Fruit fly (Drosophila melanogaster) whole organism, embryonic: ENCODE results near the gene CG42487.

Experiments
- Ada2b ChIP-seq: fragments of 200-800 bp; sonication (Bioruptor generic); IDR thresholded peaks from 2 replicates; pipeline ENCODE4 v1.3.6; 2022; ENCODE audit warnings: missing biosample characterization, missing genetic modification characterization
- Blimp-1 ChIP-seq: fragments of 200-800 bp; sonication (Bioruptor generic); optimal IDR thresholded peaks from 3 replicates; lab custom pipeline; 2018; ENCODE audit warnings: missing biosample characterization, missing genetic modification characterization, mild to moderate bottlenecking, moderate library complexity, missing genetic modification reagents
- CG10462 ChIP-seq: fragments of 200-800 bp; sonication (Bioruptor generic); optimal IDR thresholded peaks from 2 replicates; lab custom pipeline; 2016; ENCODE audit warnings: missing biosample characterization, missing genetic modification characterization
- CG10543 ChIP-seq: fragments of 200-800 bp; sonication (Bioruptor generic); optimal IDR thresholded peaks from 3 replicates; lab custom pipeline; 2017; ENCODE audit warnings: missing biosample characterization, mild to moderate bottlenecking, missing genetic modification characterization, moderate library complexity
- CG10959 ChIP-seq: fragments of 200-800 bp; sonication (Bioruptor generic); IDR thresholded peaks from 2 replicates; pipeline ENCODE4 v1.3.6; 2022; ENCODE audit warnings: missing biosample characterization, missing genetic modification characterization
- CG11247 ChIP-seq: fragments of 200-800 bp; sonication (Bioruptor generic); IDR thresholded peaks from 2 replicates; pipeline ENCODE4 v1.3.6; 2022; ENCODE audit warnings: missing biosample characterization, missing genetic modification characterization
- CG12299 ChIP-seq: fragments of 200-800 bp; sonication (Bioruptor generic); optimal IDR thresholded peaks from 2 replicates; lab custom pipeline; 2018; ENCODE audit warnings: missing biosample characterization, mild to moderate bottlenecking, missing genetic modification characterization
- CG1233 ChIP-seq: fragments of 200-800 bp; sonication (Bioruptor generic); optimal IDR thresholded peaks from 4 replicates; lab custom pipeline; 2018; ENCODE audit warnings: missing biosample characterization, mild to moderate bottlenecking, missing genetic modification characterization
- CG13296 ChIP-seq: fragments of 200-800 bp; sonication (Bioruptor generic); optimal IDR thresholded peaks from 3 replicates; lab custom pipeline; 2018; ENCODE audit warnings: missing biosample characterization, mild to moderate bottlenecking, missing genetic modification characterization
- CG13424 ChIP-seq: fragments of 200-800 bp; sonication (Bioruptor generic); optimal IDR thresholded peaks from 2 replicates; lab custom pipeline; 2019; ENCODE audit warnings: missing biosample characterization, mild to moderate bottlenecking, missing genetic modification characterization, moderate library complexity
- CG13624 ChIP-seq: fragments of 200-800 bp; sonication (Bioruptor generic); optimal IDR thresholded peaks from 2 replicates; lab custom pipeline; 2016; ENCODE audit warnings: missing biosample characterization, missing genetic modification characterization
- CG14667 ChIP-seq: fragments of 200-800 bp; sonication (Bioruptor generic); IDR thresholded peaks from 2 replicates; pipeline ENCODE4 v1.3.6; 2022; ENCODE audit warnings: missing biosample characterization, missing genetic modification characterization
- CG15073 ChIP-seq: fragments of 200-800 bp; sonication (Bioruptor generic); optimal IDR thresholded peaks from 2 replicates; lab custom pipeline; 2016; ENCODE audit warnings: missing biosample characterization, missing genetic modification characterization
- CG17359 ChIP-seq: fragments of 200-800 bp; sonication (Bioruptor generic); optimal IDR thresholded peaks from 3 replicates; lab custom pipeline; 2018; ENCODE audit warnings: missing biosample characterization, mild to moderate bottlenecking, missing genetic modification characterization, moderate library complexity
- CG17912 ChIP-seq: fragments of 200-800 bp; sonication (Bioruptor generic); optimal IDR thresholded peaks from 2 replicates; lab custom pipeline; 2018; ENCODE audit warnings: missing biosample characterization, mild to moderate bottlenecking, missing genetic modification characterization
- CG18619 ChIP-seq: fragments of 200-800 bp; sonication (Bioruptor generic); optimal IDR thresholded peaks from 3 replicates; lab custom pipeline; 2017; ENCODE audit warnings: missing biosample characterization, mild to moderate bottlenecking, missing genetic modification characterization
- CG2202 ChIP-seq: fragments of 200-800 bp; sonication (Bioruptor generic); optimal IDR thresholded peaks from 2 replicates; lab custom pipeline; 2018; ENCODE audit warnings: missing biosample characterization, mild to moderate bottlenecking, missing genetic modification characterization
- CG2678 ChIP-seq: fragments of 200-800 bp; sonication (Bioruptor generic); optimal IDR thresholded peaks from 3 replicates; lab custom pipeline; 2019; ENCODE audit warnings: missing biosample characterization, mild to moderate bottlenecking, missing genetic modification characterization, moderate library complexity
- CG31388 ChIP-seq: fragments of 200-800 bp; sonication (Bioruptor generic); optimal IDR thresholded peaks from 2 replicates; lab custom pipeline; 2016; ENCODE audit warnings: missing biosample characterization, missing genetic modification characterization
- CG34422 ChIP-seq: fragments of 200-800 bp; sonication (Bioruptor generic); IDR thresholded peaks from 3 replicates; pipeline ENCODE4 v1.3.6; 2022; ENCODE audit warnings: missing biosample characterization, missing genetic modification characterization
- CG4282 ChIP-seq: fragments of 200-800 bp; sonication (Bioruptor generic); optimal IDR thresholded peaks from 2 replicates; lab custom pipeline; 2016; ENCODE audit warnings: missing biosample characterization, missing genetic modification characterization
- CG4328 ChIP-seq: fragments of 200-800 bp; sonication (Bioruptor generic); optimal IDR thresholded peaks from 3 replicates; lab custom pipeline; 2017; ENCODE audit warnings: missing biosample characterization, missing genetic modification reagents, missing genetic modification characterization
- CG4707 ChIP-seq: fragments of 200-800 bp; sonication (Bioruptor generic); optimal IDR thresholded peaks from 2 replicates; lab custom pipeline; 2018; ENCODE audit warnings: missing biosample characterization, mild to moderate bottlenecking, missing genetic modification characterization, moderate library complexity
- CG6272 ChIP-seq: fragments of 200-800 bp; sonication (Bioruptor generic); IDR thresholded peaks from 2 replicates; pipeline ENCODE4 v1.3.6; 2022; ENCODE audit warnings: missing biosample characterization, missing genetic modification characterization
- CG6765 ChIP-seq: fragments of 200-800 bp; sonication (Bioruptor generic); optimal IDR thresholded peaks from 3 replicates; lab custom pipeline; 2017; ENCODE audit warnings: missing biosample characterization, mild to moderate bottlenecking, missing genetic modification characterization
- CG7786 ChIP-seq: fragments of 200-800 bp; sonication (Bioruptor generic); optimal IDR thresholded peaks from 2 replicates; lab custom pipeline; 2016; ENCODE audit warnings: missing biosample characterization, missing genetic modification characterization
- CG7987 ChIP-seq: fragments of 200-800 bp; sonication (Bioruptor generic); optimal IDR thresholded peaks from 2 replicates; lab custom pipeline; 2018; ENCODE audit warnings: missing biosample characterization, mild to moderate bottlenecking, missing genetic modification characterization, moderate library complexity
- CG9817 ChIP-seq: fragments of 200-800 bp; sonication (Bioruptor generic); optimal IDR thresholded peaks from 2 replicates; lab custom pipeline; 2018; ENCODE audit warnings: missing biosample characterization, mild to moderate bottlenecking, missing genetic modification characterization, moderate library complexity
- Fer3 ChIP-seq: fragments of 200-800 bp; sonication (Bioruptor generic); optimal IDR thresholded peaks from 2 replicates; lab custom pipeline; 2018; ENCODE audit warnings: missing biosample characterization, mild to moderate bottlenecking, missing genetic modification characterization, moderate library complexity
- Mad ChIP-seq: fragments of 200-800 bp; sonication (Bioruptor generic); optimal IDR thresholded peaks from 2 replicates; lab custom pipeline; 2016; ENCODE audit warnings: missing biosample characterization, missing genetic modification characterization
- NC2α ChIP-seq: fragments of 200-800 bp; sonication (Bioruptor generic); optimal IDR thresholded peaks from 2 replicates; lab custom pipeline; 2016; ENCODE audit warnings: missing biosample characterization, missing genetic modification characterization
- Opbp ChIP-seq: fragments of 200-800 bp; sonication (Bioruptor generic); IDR thresholded peaks from 3 replicates; pipeline ENCODE4 v1.3.6; 2022; ENCODE audit warnings: missing biosample characterization, missing genetic modification characterization; ENCODE audit not compliant: partially characterized antibody
- Rx ChIP-seq: fragments of 200-800 bp; sonication (Bioruptor generic); IDR thresholded peaks from 2 replicates; pipeline ENCODE4 v1.3.6; 2022; ENCODE audit warnings: missing biosample characterization, missing genetic modification characterization
- Spps ChIP-seq: fragments of 200-800 bp; sonication (Bioruptor generic); optimal IDR thresholded peaks from 2 replicates; lab custom pipeline; 2018; ENCODE audit warnings: missing biosample characterization, mild to moderate bottlenecking, missing genetic modification characterization
- amos ChIP-seq: fragments of 200-800 bp; sonication (Bioruptor generic); IDR thresholded peaks from 2 replicates; pipeline ENCODE4 v1.3.6; 2022; ENCODE audit warnings: missing biosample characterization, missing genetic modification characterization; ENCODE audit not compliant: partially characterized antibody
- ara ChIP-seq: fragments of 200-800 bp; sonication (Bioruptor generic); IDR thresholded peaks from 2 replicates; pipeline ENCODE4 v1.3.6; 2022; ENCODE audit warnings: missing biosample characterization, missing genetic modification characterization
- bsh ChIP-seq, 2 experiments: fragments of 200-800 bp; sonication (Bioruptor generic); optimal IDR thresholded peaks; 2 replicates each; lab custom pipeline; 2017 to 2018; ENCODE audit warnings: mild to moderate bottlenecking in 2 of 2, missing biosample characterization in 2 of 2, missing genetic modification characterization in 2 of 2, moderate library complexity in 1 of 2
- danr ChIP-seq: fragments of 200-800 bp; sonication (Bioruptor generic); IDR thresholded peaks from 2 replicates; pipeline ENCODE4 v1.3.6; 2022; ENCODE audit warnings: missing biosample characterization, missing genetic modification characterization
- fd96Cb ChIP-seq: fragments of 200-800 bp; sonication (Bioruptor generic); optimal IDR thresholded peaks from 2 replicates; lab custom pipeline; 2018; ENCODE audit warnings: missing biosample characterization, mild to moderate bottlenecking, missing genetic modification characterization, moderate library complexity
- h ChIP-seq: fragments of >200 bp; optimal IDR thresholded peaks from 2 replicates; lab custom pipeline; 2017
- ham ChIP-seq: fragments of 200-800 bp; sonication (Bioruptor generic); IDR thresholded peaks from 2 replicates; pipeline ENCODE4 v1.3.6; 2022; ENCODE audit warnings: missing biosample characterization, missing genetic modification characterization
- jigr1 ChIP-seq: fragments of 200-800 bp; sonication (Bioruptor generic); IDR thresholded peaks from 3 replicates; pipeline ENCODE4 v1.3.6; 2022; ENCODE audit warnings: missing biosample characterization, missing genetic modification characterization
- kay ChIP-seq: fragments of 200-800 bp; sonication (Bioruptor generic); optimal IDR thresholded peaks from 2 replicates; lab custom pipeline; 2016; ENCODE audit warnings: missing biosample characterization, missing genetic modification characterization
- ken ChIP-seq: fragments of 200-800 bp; sonication (Bioruptor generic); IDR thresholded peaks from 3 replicates; pipeline ENCODE4 v1.3.6; 2022; ENCODE audit warnings: missing biosample characterization, missing genetic modification characterization
- odd ChIP-seq: fragments of 200-800 bp; sonication (Bioruptor generic); optimal IDR thresholded peaks from 2 replicates; lab custom pipeline; 2017; ENCODE audit warnings: missing biosample characterization, mild to moderate bottlenecking, missing genetic modification characterization
- ro ChIP-seq: fragments of 200-800 bp; sonication (Bioruptor generic); IDR thresholded peaks from 2 replicates; pipeline ENCODE4 v1.3.6; 2022; ENCODE audit warnings: missing biosample characterization, missing genetic modification characterization
- tap ChIP-seq: fragments of 200-800 bp; optimal IDR thresholded peaks from 3 replicates; lab custom pipeline; 2019; ENCODE audit warnings: missing biosample characterization, mild to moderate bottlenecking, missing genetic modification characterization, moderate library complexity
- vnd ChIP-seq: fragments of 200-800 bp; sonication (Bioruptor generic); IDR thresholded peaks from 3 replicates; pipeline ENCODE4 v1.3.6; 2022; ENCODE audit warnings: missing biosample characterization, missing genetic modification characterization; ENCODE audit not compliant: partially characterized antibody
- zen ChIP-seq: fragments of 200-800 bp; sonication (Bioruptor generic); optimal IDR thresholded peaks from 3 replicates; lab custom pipeline; 2018; ENCODE audit warnings: missing biosample characterization, mild to moderate bottlenecking, missing genetic modification characterization, moderate library complexity
- zf30C ChIP-seq: fragments of 200-800 bp; sonication (Bioruptor generic); optimal IDR thresholded peaks from 3 replicates; lab custom pipeline; 2018; ENCODE audit warnings: missing biosample characterization, mild to moderate bottlenecking, missing genetic modification characterization

The CG42487 gene

DNA sequence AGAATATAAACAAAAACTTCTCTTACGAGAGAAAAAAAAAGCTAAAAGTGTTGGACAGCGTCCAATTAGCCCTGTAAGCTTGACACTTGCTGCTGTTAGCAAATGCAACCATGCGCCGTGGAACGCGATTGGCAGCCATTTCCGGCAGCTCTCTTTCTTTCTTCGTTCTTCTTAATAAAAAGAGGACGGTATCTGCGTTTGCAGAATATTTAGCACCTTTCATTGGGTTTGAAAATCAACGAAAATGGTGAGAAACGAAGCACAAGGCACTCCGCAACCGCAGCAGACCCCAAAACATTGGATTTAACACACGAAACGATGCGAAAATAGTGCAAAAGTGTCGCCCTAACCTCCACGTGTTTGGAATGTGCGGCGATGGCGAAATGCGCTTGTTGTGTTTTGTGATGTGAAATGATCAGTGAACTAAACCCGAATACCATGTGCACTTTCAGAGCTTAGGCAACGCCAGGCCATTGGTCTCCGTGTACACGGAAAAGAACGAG, 36.3 kb downstream of the CG42487 start, which contains the start of gene RpL4 (continued):
- TF ChIP-seq CG2202 (tag; lab: Kevin White, UChicago) (peak; percentile 78), ro (GFP tag; lab: Robert Waterston, UW) (no peak), h (lab: Kevin White, UChicago) (no peak), odd (GFP tag; lab: Kevin White, UChicago) (peak; percentile 94), zen (tag; lab: Kevin White, UChicago) (peak; percentile 45), CG17359 (tag; lab: Kevin White, UChicago) (peak; percentile 73), vnd (GFP tag; lab: Robert Waterston, UW) (no peak), Mad (GFP tag; lab: Kevin White, UChicago) (peak; percentile 79), kay (GFP tag; lab: Kevin White, UChicago) (no peak), zf30C (GFP tag; lab: Kevin White, UChicago) (peak; percentile 39), ham (no peak), CG13296 (GFP tag; lab: Kevin White, UChicago) (peak; percentile 89), CG13424 (tag; lab: Kevin White, UChicago) (peak; percentile 60), CG13624 (GFP tag; lab: Kevin White, UChicago) (peak; percentile 86), amos (no peak), ken (GFP tag; lab: Robert Waterston, UW) (peak; percentile 83), CG7987 (GFP tag; lab: Kevin White, UChicago) (peak; percentile 95), CG11247 (GFP tag; lab: Robert Waterston, UW) (peak; percentile 85), CG17912 (peak; percentile 96), CG10462 (peak; percentile 48), danr (GFP tag; lab: Robert Waterston, UW) (peak; percentile 39; the same call in 1 of the 2 replicates), fd96Cb (tag; lab: Kevin White, UChicago) (peak; percentile 48), CG6765 (GFP tag; lab: Kevin White, UChicago) (peak; percentile 93), CG2678 (peak; percentile 71), CG1233 (GFP tag; lab: Kevin White, UChicago) (peak; percentile 92), CG4282 (no peak), CG4707 (peak; percentile 85), NC2α (peak; percentile 74), Blimp-1 (GFP tag; lab: Kevin White, UChicago) (peak; percentile 31), CG10543 (peak; percentile 93), CG15073 (no peak), CG18619 (GFP tag; lab: Kevin White, UChicago) (peak; percentile 93), Rx (GFP tag; lab: Robert Waterston, UW) (peak; percentile 77), jigr1 (GFP tag; lab: Robert Waterston, UW) (no peak), CG10959 (GFP tag; lab: Robert Waterston, UW) (no peak; the same call in 1 of the 2 replicates), CG7786 (GFP tag; lab: Kevin White, UChicago) (peak; percentile 56), Ada2b (GFP tag; lab: Robert Waterston, UW) (peak; percentile 56; the same call in 1 of the 2 replicates), Spps (tag; lab: Kevin White, UChicago) (no peak), CG12299 (tag; lab: Kevin White, UChicago) (peak; percentile 54), CG31388 (GFP tag; lab: Kevin White, UChicago) (peak; percentile 9), tap (tag; lab: Kevin White, UChicago) (no peak), CG4328 (GFP tag; lab: Kevin White, UChicago) (peak; percentile 88), CG34422 (GFP tag; lab: Robert Waterston, UW) (peak; percentile 79), CG9817 (tag; lab: Kevin White, UChicago) (peak; percentile 72), CG6272 (GFP tag; lab: Robert Waterston, UW) (peak; percentile 52), Opbp (GFP tag; lab: Robert Waterston, UW) (0 out of 3 replicates have a peak, but pooled peaks have one; percentile 31), bsh (GFP tag; optimal IDR thresholded peaks at IDR 0.05; lab: Kevin White, UChicago) (peak; percentile 5 to 77), Fer3 (tag; lab: Kevin White, UChicago) (peak; percentile 85), CG14667 (GFP tag; lab: Robert Waterston, UW) (no peak), ara (GFP tag; lab: Robert Waterston, UW) (peak; percentile 81)
